Fruit fly (Drosophila melanogaster) whole organism, embryonic: ENCODE results near the gene blp.
A peak's percentile ranks its signal among the peaks of the same experiment; 100 is the strongest.

Source experiments
- B-H2 ChIP-seq: fragments of 200-800 bp; sonication (Bioruptor generic); optimal IDR thresholded peaks from 2 replicates; lab custom pipeline; 2018; ENCODE audit warnings: missing biosample characterization, mild to moderate bottlenecking, missing genetic modification characterization
- BtbVII ChIP-seq: fragments of 200-800 bp; sonication (Bioruptor generic); optimal IDR thresholded peaks from 3 replicates; lab custom pipeline; 2017; ENCODE audit warnings: missing biosample characterization, mild to moderate bottlenecking, missing genetic modification characterization
- CG10462 ChIP-seq: fragments of 200-800 bp; sonication (Bioruptor generic); optimal IDR thresholded peaks from 2 replicates; lab custom pipeline; 2016; ENCODE audit warnings: missing biosample characterization, missing genetic modification characterization
- CG11696 ChIP-seq: fragments of 200-800 bp; sonication (Bioruptor generic); IDR thresholded peaks from 2 replicates; pipeline ENCODE4 v1.3.6; 2022; ENCODE audit warnings: missing biosample characterization, missing genetic modification characterization
- CG14965 ChIP-seq: fragments of 200-800 bp; sonication (Bioruptor generic); optimal IDR thresholded peaks from 2 replicates; lab custom pipeline; 2016; ENCODE audit warnings: missing biosample characterization, missing genetic modification characterization, borderline replicate concordance
- CG15011 ChIP-seq: fragments of 200-800 bp; sonication (Bioruptor generic); optimal IDR thresholded peaks from 3 replicates; lab custom pipeline; 2018; ENCODE audit warnings: missing biosample characterization, mild to moderate bottlenecking, missing genetic modification characterization
- CG15601 ChIP-seq: fragments of 200-800 bp; sonication (Bioruptor generic); optimal IDR thresholded peaks from 3 replicates; lab custom pipeline; 2019; ENCODE audit warnings: missing biosample characterization, mild to moderate bottlenecking, missing genetic modification characterization, moderate library complexity
- CG17359 ChIP-seq: fragments of 200-800 bp; sonication (Bioruptor generic); optimal IDR thresholded peaks from 3 replicates; lab custom pipeline; 2018; ENCODE audit warnings: missing biosample characterization, mild to moderate bottlenecking, missing genetic modification characterization, moderate library complexity
- CG18619 ChIP-seq: fragments of 200-800 bp; sonication (Bioruptor generic); optimal IDR thresholded peaks from 3 replicates; lab custom pipeline; 2017; ENCODE audit warnings: missing biosample characterization, mild to moderate bottlenecking, missing genetic modification characterization
- CG2875 ChIP-seq: fragments of 200-800 bp; sonication (Bioruptor generic); optimal IDR thresholded peaks from 2 replicates; lab custom pipeline; 2017; ENCODE audit warnings: missing biosample characterization, mild to moderate bottlenecking, missing genetic modification characterization, missing genetic modification reagents
- CG31224 ChIP-seq: fragments of 200-800 bp; sonication (Bioruptor generic); IDR thresholded peaks from 2 replicates; pipeline ENCODE4 v1.3.6; 2022; ENCODE audit warnings: missing biosample characterization, missing genetic modification characterization
- CG33213 ChIP-seq: fragments of 200-800 bp; sonication (Bioruptor generic); optimal IDR thresholded peaks from 3 replicates; lab custom pipeline; 2016; ENCODE audit warnings: missing biosample characterization, missing genetic modification characterization
- CG34224 ChIP-seq: fragments of 200-800 bp; sonication (Bioruptor generic); IDR thresholded peaks from 3 replicates; pipeline ENCODE4 v1.3.6; 2022; ENCODE audit warnings: missing biosample characterization, missing genetic modification characterization; ENCODE audit not compliant: partially characterized antibody
- CG34376 ChIP-seq: fragments of 200-800 bp; sonication (Bioruptor generic); optimal IDR thresholded peaks from 2 replicates; lab custom pipeline; 2018; ENCODE audit warnings: missing biosample characterization, mild to moderate bottlenecking, missing genetic modification characterization
- CG43689 ChIP-seq: fragments of 200-800 bp; sonication (Bioruptor generic); IDR thresholded peaks from 2 replicates; pipeline ENCODE4 v1.3.6; 2022; ENCODE audit warnings: missing biosample characterization, missing genetic modification characterization
- CG6654 ChIP-seq: fragments of 200-800 bp; sonication (Bioruptor generic); optimal IDR thresholded peaks from 2 replicates; lab custom pipeline; 2017; ENCODE audit warnings: missing biosample characterization, mild to moderate bottlenecking, missing genetic modification characterization
- CG8944 ChIP-seq: fragments of 200-800 bp; sonication (Bioruptor generic); optimal IDR thresholded peaks from 3 replicates; lab custom pipeline; 2016; ENCODE audit warnings: missing biosample characterization, missing genetic modification characterization
- CG9727 ChIP-seq: fragments of 200-800 bp; sonication (Bioruptor generic); optimal IDR thresholded peaks from 3 replicates; lab custom pipeline; 2017; ENCODE audit warnings: missing biosample characterization, mild to moderate bottlenecking, missing genetic modification characterization
- CrebB ChIP-seq: fragments of 200-800 bp; sonication (Bioruptor generic); optimal IDR thresholded peaks from 3 replicates; lab custom pipeline; 2018; ENCODE audit warnings: missing biosample characterization, mild to moderate bottlenecking, missing genetic modification characterization
- Dfd ChIP-seq, 2 experiments: fragments of >200 bp; optimal IDR thresholded peaks; 2 replicates each; lab custom pipeline; 2017; ENCODE audit warnings: missing biosample characterization in 2 of 2, missing genetic modification characterization in 2 of 2
- Gsc ChIP-seq: fragments of 200-800 bp; sonication (Bioruptor generic); IDR thresholded peaks from 2 replicates; pipeline ENCODE4 v1.3.6; 2022; ENCODE audit warnings: missing biosample characterization, missing genetic modification characterization
- Hr51 ChIP-seq, 2 experiments: fragments of 200-800 bp; sonication (Bioruptor generic); optimal IDR thresholded peaks; 2 replicates in 1 of 2; 3 replicates in 1 of 2; lab custom pipeline; 2016 to 2018; ENCODE audit warnings: missing biosample characterization in 2 of 2, missing genetic modification characterization in 2 of 2, mild to moderate bottlenecking in 1 of 2, moderate library complexity in 1 of 2
- NK7.1 ChIP-seq: fragments of 200-800 bp; sonication (Bioruptor generic); optimal IDR thresholded peaks from 3 replicates; lab custom pipeline; 2016; ENCODE audit warnings: missing biosample characterization, missing genetic modification characterization
- Rfx ChIP-seq: fragments of 200-800 bp; sonication (Bioruptor generic); IDR thresholded peaks from 2 replicates; pipeline ENCODE4 v1.3.6; 2022; ENCODE audit warnings: missing biosample characterization, missing genetic modification characterization
- Spps ChIP-seq: fragments of 200-800 bp; sonication (Bioruptor generic); optimal IDR thresholded peaks from 2 replicates; lab custom pipeline; 2018; ENCODE audit warnings: missing biosample characterization, mild to moderate bottlenecking, missing genetic modification characterization
- ac ChIP-seq: fragments of 200-800 bp; sonication (Bioruptor generic); optimal IDR thresholded peaks from 3 replicates; lab custom pipeline; 2017; ENCODE audit warnings: missing biosample characterization, mild to moderate bottlenecking, missing genetic modification characterization
- bsh ChIP-seq, 2 experiments: fragments of 200-800 bp; sonication (Bioruptor generic); optimal IDR thresholded peaks; 2 replicates each; lab custom pipeline; 2017 to 2018; ENCODE audit warnings: mild to moderate bottlenecking in 2 of 2, missing biosample characterization in 2 of 2, missing genetic modification characterization in 2 of 2, moderate library complexity in 1 of 2
- cad ChIP-seq: fragments of >200 bp; optimal IDR thresholded peaks from 2 replicates; lab custom pipeline; 2017; ENCODE audit warnings: missing biosample characterization, missing genetic modification characterization
- chif ChIP-seq, 2 experiments: fragments of 200-800 bp; sonication (Bioruptor generic); optimal IDR thresholded peaks; 3 replicates each; lab custom pipeline; 2016; ENCODE audit warnings: missing biosample characterization in 2 of 2, missing genetic modification characterization in 2 of 2
- dati ChIP-seq: fragments of 200-800 bp; sonication (Bioruptor generic); IDR thresholded peaks from 2 replicates; pipeline ENCODE4 v1.3.6; 2022; ENCODE audit warnings: missing biosample characterization, missing genetic modification characterization
- disco-r ChIP-seq: fragments of 200-800 bp; sonication (Bioruptor generic); optimal IDR thresholded peaks from 2 replicates; lab custom pipeline; 2016; ENCODE audit warnings: missing biosample characterization, missing genetic modification characterization
- eyg ChIP-seq: fragments of 200-800 bp; sonication (Bioruptor generic); optimal IDR thresholded peaks from 3 replicates; lab custom pipeline; 2016; ENCODE audit warnings: missing biosample characterization, missing genetic modification characterization
- fru ChIP-seq: fragments of >200 bp; optimal IDR thresholded peaks from 2 replicates; lab custom pipeline; 2017
- gcm2 ChIP-seq: fragments of 200-800 bp; sonication (Bioruptor generic); optimal IDR thresholded peaks from 2 replicates; lab custom pipeline; 2016; ENCODE audit warnings: missing biosample characterization, missing genetic modification characterization
- grn ChIP-seq: fragments of 200-800 bp; sonication (Bioruptor generic); optimal IDR thresholded peaks from 3 replicates; lab custom pipeline; 2017; ENCODE audit warnings: missing biosample characterization, missing genetic modification characterization
- gt ChIP-seq: fragments of 200-800 bp; sonication (Bioruptor generic); IDR thresholded peaks from 2 replicates; pipeline ENCODE4 v1.3.6; 2022; ENCODE audit warnings: missing biosample characterization, missing genetic modification characterization
- klu ChIP-seq: fragments of 200-800 bp; sonication (Bioruptor generic); IDR thresholded peaks from 2 replicates; pipeline ENCODE4 v1.3.6; 2022; ENCODE audit warnings: missing biosample characterization, missing genetic modification characterization
- knrl ChIP-seq: fragments of 200-800 bp; sonication (Bioruptor generic); IDR thresholded peaks from 3 replicates; pipeline ENCODE4 v1.3.6; 2022; ENCODE audit warnings: missing biosample characterization, missing genetic modification characterization; ENCODE audit not compliant: partially characterized antibody
- lmd ChIP-seq: fragments of 200-800 bp; sonication (Bioruptor generic); IDR thresholded peaks from 2 replicates; pipeline ENCODE4 v1.3.6; 2022; ENCODE audit warnings: missing biosample characterization, missing genetic modification characterization
- nmo ChIP-seq: fragments of 200-800 bp; sonication (Bioruptor generic); optimal IDR thresholded peaks from 2 replicates; lab custom pipeline; 2018; ENCODE audit warnings: missing biosample characterization, mild to moderate bottlenecking, missing genetic modification characterization, moderate library complexity
- oc ChIP-seq: fragments of 200-800 bp; sonication (Bioruptor generic); optimal IDR thresholded peaks from 2 replicates; lab custom pipeline; 2018; ENCODE audit warnings: missing biosample characterization, mild to moderate bottlenecking, missing genetic modification characterization, moderate library complexity
- odd ChIP-seq: fragments of 200-800 bp; sonication (Bioruptor generic); optimal IDR thresholded peaks from 2 replicates; lab custom pipeline; 2017; ENCODE audit warnings: missing biosample characterization, mild to moderate bottlenecking, missing genetic modification characterization
- pan ChIP-seq, 4 experiments: fragments of >200 bp in 3 of 4; fragments of 200-800 bp in 1 of 4; sonication (Bioruptor generic) in 1 of 4; optimal IDR thresholded peaks in 3 of 4; IDR thresholded peaks in 1 of 4; 2 replicates each; pipeline versions ENCODE4 v1.3.6 to Lab custom; 2017 to 2022; ENCODE audit warnings: missing biosample characterization in 2 of 4, missing genetic modification characterization in 2 of 4, mixed read lengths in 1 of 4
- salm ChIP-seq: fragments of 200-800 bp; sonication (Bioruptor generic); optimal IDR thresholded peaks from 2 replicates; lab custom pipeline; 2018; ENCODE audit warnings: missing biosample characterization, mild to moderate bottlenecking, missing genetic modification characterization
- sna ChIP-seq: fragments of 200-800 bp; sonication (Bioruptor generic); IDR thresholded peaks from 2 replicates; pipeline ENCODE4 v1.3.6; 2022; ENCODE audit warnings: missing biosample characterization, missing genetic modification characterization; ENCODE audit not compliant: partially characterized antibody
- so ChIP-seq: fragments of 200-800 bp; sonication (Bioruptor generic); IDR thresholded peaks from 3 replicates; pipeline ENCODE4 v1.3.6; 2022; ENCODE audit warnings: missing biosample characterization, missing genetic modification characterization
- stc ChIP-seq: fragments of 200-800 bp; sonication (Bioruptor generic); IDR thresholded peaks from 2 replicates; pipeline ENCODE4 v1.3.6; 2022; ENCODE audit warnings: missing biosample characterization, missing genetic modification characterization
- tin ChIP-seq: fragments of 200-800 bp; sonication (Bioruptor generic); optimal IDR thresholded peaks from 3 replicates; lab custom pipeline; 2016; ENCODE audit warnings: missing biosample characterization, missing genetic modification characterization
- usp ChIP-seq: fragments of >200 bp; optimal IDR thresholded peaks from 2 replicates; lab custom pipeline; 2017; ENCODE audit warnings: missing biosample characterization, missing genetic modification characterization
- vnd ChIP-seq: fragments of 200-800 bp; sonication (Bioruptor generic); IDR thresholded peaks from 3 replicates; pipeline ENCODE4 v1.3.6; 2022; ENCODE audit warnings: missing biosample characterization, missing genetic modification characterization; ENCODE audit not compliant: partially characterized antibody
- z ChIP-seq: fragments of 200-800 bp; sonication (Bioruptor generic); IDR thresholded peaks from 3 replicates; pipeline ENCODE4 v1.3.6; 2022; ENCODE audit warnings: missing biosample characterization, missing genetic modification characterization

blp gene

DNA sequence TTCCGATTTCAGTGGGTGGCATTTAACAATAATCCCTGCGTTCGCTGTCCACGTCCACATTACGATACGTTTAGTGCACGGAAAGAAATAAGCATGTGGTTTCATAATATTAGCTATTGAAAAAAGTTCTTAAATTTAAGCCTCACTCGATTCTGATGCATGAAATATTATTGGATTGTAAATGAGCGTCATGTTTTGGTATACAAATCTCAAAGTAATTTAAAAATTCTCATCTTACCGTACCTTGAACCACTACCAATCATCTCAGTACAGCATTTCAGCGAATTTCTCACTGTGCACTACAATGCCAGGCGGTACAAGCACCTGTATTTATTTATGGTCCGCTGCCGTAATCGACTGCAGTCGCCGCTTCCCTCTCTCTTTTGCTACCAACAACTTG, 40.6 kb downstream of the blp start (continued):
- TF ChIP-seq pan (optimal IDR thresholded peaks at IDR 0.05; lab: Kevin White, UChicago): no peak
- no peak for TF ChIP-seq pan (GFP tag; optimal IDR thresholded peaks at IDR 0.05 in 1 of 2, IDR thresholded peaks at IDR 0.05 in 1 of 2)
- TF ChIP-seq CG17359 (tag; lab: Kevin White, UChicago): peak; percentile 89
- no peak for TF ChIP-seq dati (GFP tag; lab: Robert Waterston, UW)
- no peak for TF ChIP-seq Dfd (GFP tag; optimal IDR thresholded peaks at IDR 0.05; lab: Kevin White, UChicago)
- no peak for TF ChIP-seq lmd (GFP tag; lab: Robert Waterston, UW)
- TF ChIP-seq CG6654 (GFP tag; lab: Kevin White, UChicago): peak; percentile 38
- TF ChIP-seq CG8944 (GFP tag; lab: Kevin White, UChicago): peak; percentile 80
- peak; percentile 78 for TF ChIP-seq tin
- peak; percentile 66 for TF ChIP-seq CG10462 (GFP tag; lab: Kevin White, UChicago)
- TF ChIP-seq B-H2: peak; percentile 61
- peak; percentile 56 for TF ChIP-seq CG15011 (GFP tag; lab: Kevin White, UChicago)
- TF ChIP-seq CG11696 (GFP tag; lab: Robert Waterston, UW): no peak
- TF ChIP-seq klu (GFP tag; lab: Robert Waterston, UW): no peak
- TF ChIP-seq NK7.1: peak; percentile 64
- TF ChIP-seq CG9727: peak; percentile 74
- no peak for TF ChIP-seq grn
- no peak for TF ChIP-seq CG34224 (GFP tag; lab: Robert Waterston, UW)
- TF ChIP-seq Spps (tag; lab: Kevin White, UChicago): no peak
- TF ChIP-seq Hr51 (GFP tag; optimal IDR thresholded peaks at IDR 0.05; lab: Kevin White, UChicago): peak; percentile 47 to 91
- peak; percentile 81 for TF ChIP-seq chif (GFP tag; optimal IDR thresholded peaks at IDR 0.05; lab: Kevin White, UChicago)
- no peak for TF ChIP-seq knrl (GFP tag; lab: Robert Waterston, UW)
- TF ChIP-seq nmo: peak; percentile 89
- peak; percentile 52 for TF ChIP-seq gcm2
- TF ChIP-seq z: no peak
- no peak for TF ChIP-seq sna (GFP tag; lab: Robert Waterston, UW)
- peak; percentile 11 for TF ChIP-seq CG14965 (GFP tag; lab: Kevin White, UChicago)
- no peak for TF ChIP-seq usp
- TF ChIP-seq BtbVII (GFP tag; lab: Kevin White, UChicago): peak; percentile 75
- TF ChIP-seq odd: peak; percentile 74
- TF ChIP-seq bsh (GFP tag; optimal IDR thresholded peaks at IDR 0.05; lab: Kevin White, UChicago): peak; percentile 76 to 84
- no peak for TF ChIP-seq stc (GFP tag; lab: Robert Waterston, UW)
- peak; percentile 65 for TF ChIP-seq CG2875 (GFP tag; lab: Kevin White, UChicago)
- TF ChIP-seq gt (GFP tag; lab: Robert Waterston, UW): no peak
- peak; percentile 76 for TF ChIP-seq salm (tag; lab: Kevin White, UChicago)
- TF ChIP-seq CG43689 (GFP tag; lab: Robert Waterston, UW): no peak
- TF ChIP-seq Rfx (GFP tag; lab: Robert Waterston, UW): no peak
- TF ChIP-seq CG33213 (GFP tag; lab: Kevin White, UChicago): peak; percentile 73
- TF ChIP-seq CG31224: no peak
- no peak for TF ChIP-seq CG34376 (GFP tag; lab: Kevin White, UChicago)
- no peak for TF ChIP-seq cad (GFP tag; lab: Kevin White, UChicago)
- peak; percentile 38 for TF ChIP-seq ac (GFP tag; lab: Kevin White, UChicago)
- TF ChIP-seq disco-r (GFP tag; lab: Kevin White, UChicago): peak; percentile 50
- no peak for TF ChIP-seq so (GFP tag; lab: Robert Waterston, UW)
- TF ChIP-seq Gsc (GFP tag; lab: Robert Waterston, UW): no peak
- TF ChIP-seq CG15601: peak; percentile 63
- TF ChIP-seq vnd (GFP tag; lab: Robert Waterston, UW): no peak
- peak; percentile 74 for TF ChIP-seq CG18619 (GFP tag; lab: Kevin White, UChicago)
- TF ChIP-seq fru (lab: Kevin White, UChicago): no peak
- peak; percentile 45 for TF ChIP-seq CrebB (tag; lab: Kevin White, UChicago)
- TF ChIP-seq oc (tag; lab: Kevin White, UChicago): peak; percentile 50
- peak; percentile 76 for TF ChIP-seq eyg
